Fruit fly (Drosophila melanogaster): ENCODE results near the gene baz.

Gene baz

DNA sequence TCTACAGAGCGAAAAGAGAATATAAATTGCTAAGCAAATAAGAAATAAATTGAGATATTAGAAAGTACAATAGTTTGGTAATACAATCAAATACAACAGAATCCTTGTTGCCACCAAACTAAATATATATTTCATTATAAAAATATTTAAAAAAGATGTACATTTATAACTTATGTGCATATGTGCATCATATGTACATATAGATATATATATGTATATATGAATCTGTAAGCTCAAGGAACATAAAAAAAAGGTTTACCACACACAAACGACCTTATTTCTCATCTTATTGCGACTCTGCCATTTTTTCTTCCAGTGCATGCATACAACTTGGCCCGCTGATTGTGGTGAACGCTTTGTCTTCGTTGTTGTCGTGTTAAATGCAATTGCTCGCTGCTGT lies 46.5 kb upstream of the baz start:
- TF ChIP-seq rgr (GFP tag; optimal IDR thresholded peaks at IDR 0.05) (peak; percentile 50), foxo (GFP tag; optimal IDR thresholded peaks at IDR 0.05) (peak in 1 of 2 experiments; percentile 38), br (GFP tag; optimal IDR thresholded peaks at IDR 0.05) (no peak), HLH106 (tag; optimal IDR thresholded peaks at IDR 0.05) (peak; percentile 44), usp (GFP tag; optimal IDR thresholded peaks at IDR 0.05) (no peak), Myc (optimal IDR thresholded peaks at IDR 0.05) (no peak), sage (GFP tag; optimal IDR thresholded peaks at IDR 0.05) (no peak), OdsH (GFP tag; optimal IDR thresholded peaks at IDR 0.05) (peak; percentile 48), psq (GFP tag; optimal IDR thresholded peaks at IDR 0.05) (peak; percentile 61), Sp1 (GFP tag; optimal IDR thresholded peaks at IDR 0.05) (peak; percentile 62), Vsx2 (GFP tag; optimal IDR thresholded peaks at IDR 0.05; ENCODE audit: partially characterized antibody) (no peak), Mio (GFP tag; optimal IDR thresholded peaks at IDR 0.05) (no peak)

- TF ChIP-seq rgr (GFP tag; optimal IDR thresholded peaks at IDR 0.05) = peak; percentile 11
- TF ChIP-seq Rel (GFP tag; optimal IDR thresholded peaks at IDR 0.05) = no peak
- TF ChIP-seq Rel (tag; optimal IDR thresholded peaks at IDR 0.05) = no peak
- TF ChIP-seq jim (GFP tag; optimal IDR thresholded peaks at IDR 0.05) = no peak
- TF ChIP-seq fru (GFP tag; optimal IDR thresholded peaks at IDR 0.05) = peak; percentile 40
- peak; percentile 40 for TF ChIP-seq h (GFP tag; optimal IDR thresholded peaks at IDR 0.05)
- TF ChIP-seq CG32264 (GFP tag; optimal IDR thresholded peaks at IDR 0.05) = peak; percentile 29
- TF ChIP-seq dmrt93B (GFP tag; optimal IDR thresholded peaks at IDR 0.05) = peak; percentile 33
- no peak for TF ChIP-seq Mio (GFP tag; optimal IDR thresholded peaks at IDR 0.05)
- no peak for TF ChIP-seq Jra (GFP tag; optimal IDR thresholded peaks at IDR 0.05)
- TF ChIP-seq dsf (GFP tag; optimal IDR thresholded peaks at IDR 0.05; ENCODE audit: borderline replicate concordance) = no peak
- peak; percentile 94 for TF ChIP-seq Hr83 (GFP tag; optimal IDR thresholded peaks at IDR 0.05; ENCODE audit: poor library complexity, severe bottlenecking)
- peak; percentile 7 for TF ChIP-seq sv (GFP tag; optimal IDR thresholded peaks at IDR 0.05)
- TF ChIP-seq Sp1 (GFP tag; optimal IDR thresholded peaks at IDR 0.05) = peak; percentile 1
- no peak for TF ChIP-seq OdsH (GFP tag; optimal IDR thresholded peaks at IDR 0.05)
- peak; percentile 26 for TF ChIP-seq HLH106 (tag; optimal IDR thresholded peaks at IDR 0.05)
- TF ChIP-seq foxo (GFP tag; optimal IDR thresholded peaks at IDR 0.05) = peak in 1 of 2 experiments; percentile 52
- TF ChIP-seq Hnf4 (GFP tag; optimal IDR thresholded peaks at IDR 0.05) = no peak
- TF ChIP-seq brk (GFP tag; optimal IDR thresholded peaks at IDR 0.05) = no peak
- TF ChIP-seq CG9705 (GFP tag; optimal IDR thresholded peaks at IDR 0.05) = peak; percentile 1
- TF ChIP-seq Abd-B (GFP tag; optimal IDR thresholded peaks at IDR 0.05) = no peak
- TF ChIP-seq psq (GFP tag; optimal IDR thresholded peaks at IDR 0.05) = peak; percentile 8
Observed at dm6 chrX:17121600-17121999, 38.2 kb upstream of the baz start.

DNA sequence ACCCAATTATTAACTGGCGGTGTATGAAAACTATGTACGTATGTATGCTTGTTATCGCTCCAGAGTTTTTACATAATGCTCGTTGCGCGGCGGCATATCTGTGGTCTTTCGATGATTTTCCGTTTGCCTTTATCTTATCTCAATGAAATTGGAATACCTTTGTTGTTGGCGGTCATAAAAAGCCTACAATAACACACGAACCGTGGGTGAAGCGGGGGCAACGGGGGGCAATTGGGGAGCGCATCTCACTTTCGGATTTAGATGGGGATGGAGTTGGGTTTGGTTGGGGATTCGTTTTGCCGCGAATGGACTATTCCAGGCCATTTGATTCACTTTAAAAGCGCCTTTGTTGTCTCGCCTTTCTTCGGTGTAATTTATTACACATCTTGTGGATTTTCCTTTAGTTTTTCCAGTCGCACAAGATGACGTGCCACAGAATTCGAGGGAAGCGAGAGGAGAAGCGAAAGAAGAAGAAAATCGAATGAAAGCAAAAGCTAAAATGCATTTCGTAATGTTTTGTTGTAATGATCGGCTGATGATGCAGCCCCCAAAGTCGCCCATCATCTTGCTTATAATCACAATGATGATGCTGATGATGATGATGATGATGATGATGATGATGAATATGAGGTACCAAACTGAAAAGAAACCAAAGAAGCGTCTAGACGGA lies 37.2 kb upstream of the baz start:
- TF ChIP-seq Mio (GFP tag; optimal IDR thresholded peaks at IDR 0.05) (no peak), h (GFP tag; optimal IDR thresholded peaks at IDR 0.05) (no peak), Rel (GFP tag; optimal IDR thresholded peaks at IDR 0.05) (no peak), Rel (tag; optimal IDR thresholded peaks at IDR 0.05) (no peak), N (GFP tag; optimal IDR thresholded peaks at IDR 0.05) (no peak), Dfd (GFP tag; optimal IDR thresholded peaks at IDR 0.05) (no peak), br (GFP tag; optimal IDR thresholded peaks at IDR 0.05) (no peak)

- TF ChIP-seq ey (GFP tag; optimal IDR thresholded peaks at IDR 0.05) = peak; percentile 50
- peak; percentile 14 for TF ChIP-seq Hnf4 (GFP tag; optimal IDR thresholded peaks at IDR 0.05)
- TF ChIP-seq CG9705 (GFP tag; optimal IDR thresholded peaks at IDR 0.05) = no peak
- TF ChIP-seq h (GFP tag; optimal IDR thresholded peaks at IDR 0.05) = peak; percentile 54
- TF ChIP-seq OdsH (GFP tag; optimal IDR thresholded peaks at IDR 0.05) = peak; percentile 56
- TF ChIP-seq sv (GFP tag; optimal IDR thresholded peaks at IDR 0.05) = peak; percentile 46
- TF ChIP-seq dmrt93B (GFP tag; optimal IDR thresholded peaks at IDR 0.05) = no peak
- TF ChIP-seq rgr (GFP tag; optimal IDR thresholded peaks at IDR 0.05) = peak; percentile 52
- TF ChIP-seq fru (GFP tag; optimal IDR thresholded peaks at IDR 0.05) = peak; percentile 44
- TF ChIP-seq woc (GFP tag; optimal IDR thresholded peaks at IDR 0.05) = no peak
- peak; percentile 11 for TF ChIP-seq sage (GFP tag; optimal IDR thresholded peaks at IDR 0.05)
- peak; percentile 48 for TF ChIP-seq br (GFP tag; optimal IDR thresholded peaks at IDR 0.05)
- no peak for TF ChIP-seq Jra (GFP tag; optimal IDR thresholded peaks at IDR 0.05)
- TF ChIP-seq HLH106 (tag; optimal IDR thresholded peaks at IDR 0.05) = peak; percentile 60
- no peak for TF ChIP-seq Rel (GFP tag; optimal IDR thresholded peaks at IDR 0.05)
- TF ChIP-seq Rel (tag; optimal IDR thresholded peaks at IDR 0.05) = peak; percentile 36
- TF ChIP-seq Sp1 (GFP tag; optimal IDR thresholded peaks at IDR 0.05) = peak; percentile 28
- no peak for TF ChIP-seq pan (optimal IDR thresholded peaks at IDR 0.05)
- peak in 1 of 2 experiments; percentile 63 for TF ChIP-seq foxo (GFP tag; optimal IDR thresholded peaks at IDR 0.05)
- peak; percentile 47 for TF ChIP-seq psq (GFP tag; optimal IDR thresholded peaks at IDR 0.05)
Observed at dm6 chrX:17123545-17124203, 36.1 kb upstream of the baz start.
